Worm (Caenorhabditis elegans) whole organism, L4 larva: Measurements from ENCODE around the gene T14G10.8.

ENCODE experiments used
- ceh-82 ChIP-seq: sonication (generic microtip); optimal IDR thresholded peaks from 2 replicates; lab custom pipeline; 2017; ENCODE audit warnings: missing biosample characterization, missing genetic modification characterization
- nhr-10 ChIP-seq: fragments of 150-350 bp; optimal IDR thresholded peaks from 2 replicates; lab custom pipeline; 2014; ENCODE audit warnings: missing biosample characterization, missing genetic modification characterization
- rbr-2 ChIP-seq: sonication (generic microtip); optimal IDR thresholded peaks from 2 replicates; lab custom pipeline; 2016; ENCODE audit warnings: missing genotype, missing genetic modification characterization, missing compliant biosample characterization
- snpc-1.2 ChIP-seq: fragments of 200-800 bp; sonication (Bioruptor generic); IDR thresholded peaks from 2 replicates; pipeline ENCODE4 v1.3.6; 2022; ENCODE audit warnings: missing genetic modification reagents, missing genetic modification characterization, missing compliant biosample characterization
- tra-1 ChIP-seq: fragments of 200-800 bp; sonication (Bioruptor generic); IDR thresholded peaks from 2 replicates; pipeline ENCODE4 v1.3.6; 2022; ENCODE audit warnings: missing genetic modification reagents, missing genetic modification characterization, missing compliant biosample characterization
- unc-62 ChIP-seq, 3 experiments: fragments of 150-350 bp in 1 of 3; sonication (generic microtip); optimal IDR thresholded peaks in 2 of 3; peaks in 1 of 3; 1 replicate in 1 of 3; 2 replicates in 2 of 3; lab custom pipeline; 2014 to 2017; ENCODE audit warnings: missing biosample characterization in 3 of 3, missing genetic modification characterization in 3 of 3, missing genetic modification reagents in 3 of 3, missing genotype in 1 of 3
- ztf-7 ChIP-seq: fragments of 150-350 bp; optimal IDR thresholded peaks from 2 replicates; lab custom pipeline; 2014; ENCODE audit warnings: missing biosample characterization, missing genetic modification characterization

DNA sequence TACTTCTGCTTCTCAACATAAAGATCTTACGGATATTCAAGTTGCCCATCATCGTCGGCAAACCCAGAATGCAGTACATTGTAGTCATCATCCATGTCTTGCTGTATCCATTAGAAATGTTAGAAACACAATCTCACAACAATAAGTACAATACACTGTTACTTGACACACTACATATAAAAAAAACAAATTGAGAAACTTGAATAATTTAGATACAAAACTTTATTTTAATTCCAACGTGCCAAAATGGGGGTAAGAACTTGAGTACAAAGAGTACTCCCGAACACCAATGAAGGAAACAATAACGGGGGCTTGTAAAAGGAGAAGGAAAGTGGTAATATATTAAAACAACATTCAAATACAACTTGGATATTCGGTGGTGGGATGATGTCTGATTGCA lies 20.2 kb downstream of the T14G10.8 start, which contains the start of gene ctf-18:
- TF ChIP-seq unc-62 (GFP tag; optimal IDR thresholded peaks at IDR 0.05 in 1 of 2; lab: Kevin White, UChicago) (no peak), unc-62 (tag; optimal IDR thresholded peaks at IDR 0.05; lab: Kevin White, UChicago) (no peak), ztf-7 (tag; lab: Kevin White, UChicago) (no peak), ceh-82 (tag; lab: Kevin White, UChicago) (no peak), tra-1 (GFP tag; lab: Robert Waterston, UW) (no peak), nhr-10 (tag; lab: Kevin White, UChicago) (no peak), snpc-1.2 (GFP tag; lab: Robert Waterston, UW) (no peak), rbr-2 (tag; lab: Kevin White, UChicago) (no peak)
